Fruit fly (Drosophila melanogaster) whole organism, embryonic: ENCODE measurements around the gene CNMa.

ENCODE experiments used
- Aef1 ChIP-seq: fragments of 200-800 bp; sonication (Bioruptor generic); IDR thresholded peaks from 3 replicates; pipeline ENCODE4 v1.3.6; 2022; ENCODE audit warnings: missing biosample characterization, missing genetic modification characterization
- Bteb2 ChIP-seq: fragments of 200-800 bp; sonication (Bioruptor generic); optimal IDR thresholded peaks from 2 replicates; lab custom pipeline; 2016; ENCODE audit warnings: missing biosample characterization, missing genetic modification characterization
- CG10267 ChIP-seq: fragments of 200-800 bp; sonication (Bioruptor generic); optimal IDR thresholded peaks from 2 replicates; lab custom pipeline; 2018; ENCODE audit warnings: missing biosample characterization, mild to moderate bottlenecking, missing genetic modification characterization, moderate library complexity
- CG11093 ChIP-seq: fragments of 200-800 bp; sonication (Bioruptor generic); IDR thresholded peaks from 3 replicates; pipeline ENCODE4 v1.3.6; 2022; ENCODE audit warnings: missing biosample characterization, missing genetic modification characterization
- CG11696 ChIP-seq: fragments of 200-800 bp; sonication (Bioruptor generic); IDR thresholded peaks from 2 replicates; pipeline ENCODE4 v1.3.6; 2022; ENCODE audit warnings: missing biosample characterization, missing genetic modification characterization
- CG11723 ChIP-seq: fragments of 200-800 bp; sonication (Bioruptor generic); optimal IDR thresholded peaks from 2 replicates; lab custom pipeline; 2017; ENCODE audit warnings: missing biosample characterization, mild to moderate bottlenecking, missing genetic modification characterization
- CG15601 ChIP-seq: fragments of 200-800 bp; sonication (Bioruptor generic); optimal IDR thresholded peaks from 3 replicates; lab custom pipeline; 2019; ENCODE audit warnings: missing biosample characterization, mild to moderate bottlenecking, missing genetic modification characterization, moderate library complexity
- CG15696 ChIP-seq: fragments of 200-800 bp; sonication (Bioruptor generic); optimal IDR thresholded peaks from 2 replicates; lab custom pipeline; 2019; ENCODE audit warnings: missing biosample characterization, mild to moderate bottlenecking, missing genetic modification characterization, moderate library complexity
- CG16813 ChIP-seq: fragments of 200-800 bp; sonication (Bioruptor generic); IDR thresholded peaks from 3 replicates; pipeline ENCODE4 v1.3.6; 2022; ENCODE audit warnings: missing biosample characterization, missing genetic modification characterization; ENCODE audit not compliant: partially characterized antibody
- CG1792 ChIP-seq: fragments of 200-800 bp; sonication (Bioruptor generic); optimal IDR thresholded peaks from 2 replicates; lab custom pipeline; 2016; ENCODE audit warnings: missing biosample characterization, missing genetic modification characterization
- CG2199 ChIP-seq: fragments of 200-800 bp; sonication (Bioruptor generic); IDR thresholded peaks from 3 replicates; pipeline ENCODE4 v1.3.6; 2022; ENCODE audit warnings: missing biosample characterization, missing genetic modification characterization
- CG2889 ChIP-seq: fragments of 200-800 bp; sonication (Bioruptor generic); IDR thresholded peaks from 3 replicates; pipeline ENCODE4 v1.3.6; 2022; ENCODE audit warnings: missing biosample characterization, missing genetic modification characterization
- CG31441 ChIP-seq: fragments of 200-800 bp; sonication (Bioruptor generic); IDR thresholded peaks from 2 replicates; pipeline ENCODE4 v1.3.6; 2022; ENCODE audit warnings: missing biosample characterization, missing genetic modification characterization
- CG32767 ChIP-seq: fragments of 200-800 bp; sonication (Bioruptor generic); IDR thresholded peaks from 2 replicates; pipeline ENCODE4 v1.3.6; 2022; ENCODE audit warnings: missing biosample characterization, missing genetic modification characterization
- CG4424 ChIP-seq: fragments of 200-800 bp; sonication (Bioruptor generic); optimal IDR thresholded peaks from 3 replicates; lab custom pipeline; 2016; ENCODE audit warnings: missing biosample characterization, missing genetic modification characterization
- CG8089 ChIP-seq: fragments of 200-800 bp; sonication (Bioruptor generic); optimal IDR thresholded peaks from 3 replicates; lab custom pipeline; 2016; ENCODE audit warnings: missing biosample characterization, missing genetic modification characterization
- CG9797 ChIP-seq: fragments of 200-800 bp; sonication (Bioruptor generic); optimal IDR thresholded peaks from 3 replicates; lab custom pipeline; 2018; ENCODE audit warnings: missing biosample characterization, mild to moderate bottlenecking, missing genetic modification characterization
- Dek ChIP-seq: fragments of 200-800 bp; sonication (Bioruptor generic); optimal IDR thresholded peaks from 3 replicates; lab custom pipeline; 2019; ENCODE audit warnings: missing biosample characterization, mild to moderate bottlenecking, missing genetic modification characterization, moderate library complexity
- Dfd ChIP-seq, 2 experiments: fragments of >200 bp; optimal IDR thresholded peaks; 2 replicates each; lab custom pipeline; 2017; ENCODE audit warnings: missing biosample characterization in 2 of 2, missing genetic modification characterization in 2 of 2
- Dip3 ChIP-seq: fragments of 200-800 bp; sonication (Bioruptor generic); optimal IDR thresholded peaks from 3 replicates; lab custom pipeline; 2016; ENCODE audit warnings: missing biosample characterization, missing genetic modification characterization
- Doc3 ChIP-seq: fragments of 200-800 bp; sonication (Bioruptor generic); IDR thresholded peaks from 3 replicates; pipeline ENCODE4 v1.3.6; 2022; ENCODE audit warnings: missing biosample characterization, missing genetic modification characterization; ENCODE audit not compliant: partially characterized antibody
- Ets65A ChIP-seq: fragments of 200-800 bp; sonication (Bioruptor generic); peaks from one replicate; lab custom pipeline; 2016; ENCODE audit warnings: missing biosample characterization, missing genetic modification characterization
- Gug ChIP-seq: fragments of 200-800 bp; sonication (Bioruptor generic); IDR thresholded peaks from 4 replicates; pipeline ENCODE4 v1.3.6; 2022; ENCODE audit warnings: missing biosample characterization, missing genetic modification characterization
- HLH3B ChIP-seq: fragments of 200-800 bp; sonication (Bioruptor generic); IDR thresholded peaks from 2 replicates; pipeline ENCODE4 v1.3.6; 2022; ENCODE audit warnings: missing biosample characterization, missing genetic modification characterization
- HmgZ ChIP-seq: fragments of 200-800 bp; sonication (Bioruptor generic); optimal IDR thresholded peaks from 2 replicates; lab custom pipeline; 2018; ENCODE audit warnings: missing biosample characterization, mild to moderate bottlenecking, missing genetic modification characterization
- Neu2 ChIP-seq: fragments of 200-800 bp; sonication (Bioruptor generic); optimal IDR thresholded peaks from 3 replicates; lab custom pipeline; 2016; ENCODE audit warnings: missing biosample characterization, missing genetic modification characterization, borderline replicate concordance
- Rfx ChIP-seq: fragments of 200-800 bp; sonication (Bioruptor generic); IDR thresholded peaks from 2 replicates; pipeline ENCODE4 v1.3.6; 2022; ENCODE audit warnings: missing biosample characterization, missing genetic modification characterization
- Sry-β ChIP-seq: fragments of 200-800 bp; sonication (Bioruptor generic); optimal IDR thresholded peaks from 2 replicates; lab custom pipeline; 2018; ENCODE audit warnings: missing biosample characterization, mild to moderate bottlenecking, missing genetic modification characterization, moderate library complexity
- Stat92E ChIP-seq, 3 experiments: fragments of >200 bp in 2 of 3; fragments of 200-800 bp in 1 of 3; sonication (Bioruptor generic) in 1 of 3; optimal IDR thresholded peaks; 2 replicates each; lab custom pipeline; 2017 to 2019; ENCODE audit warnings: missing biosample characterization in 3 of 3, missing genetic modification characterization in 3 of 3, mild to moderate bottlenecking in 1 of 3, moderate library complexity in 1 of 3
- TFAM ChIP-seq: fragments of 200-800 bp; sonication (Bioruptor generic); optimal IDR thresholded peaks from 2 replicates; lab custom pipeline; 2017; ENCODE audit warnings: missing biosample characterization, missing genetic modification characterization, inconsistent platforms
- Xbp1 ChIP-seq: fragments of 200-800 bp; sonication (Bioruptor generic); optimal IDR thresholded peaks from 3 replicates; lab custom pipeline; 2016; ENCODE audit warnings: missing biosample characterization, mild to moderate bottlenecking, missing genetic modification characterization
- bbx ChIP-seq: fragments of 200-800 bp; sonication (Bioruptor generic); IDR thresholded peaks from 2 replicates; pipeline ENCODE4 v1.3.6; 2022; ENCODE audit warnings: missing biosample characterization, missing genetic modification characterization; ENCODE audit not compliant: partially characterized antibody
- bcd ChIP-seq: fragments of 200-800 bp; sonication (Bioruptor generic); optimal IDR thresholded peaks from 2 replicates; lab custom pipeline; 2017; ENCODE audit warnings: missing biosample characterization, mild to moderate bottlenecking, missing genetic modification characterization
- bsh ChIP-seq, 2 experiments: fragments of 200-800 bp; sonication (Bioruptor generic); optimal IDR thresholded peaks; 2 replicates each; lab custom pipeline; 2017 to 2018; ENCODE audit warnings: mild to moderate bottlenecking in 2 of 2, missing biosample characterization in 2 of 2, missing genetic modification characterization in 2 of 2, moderate library complexity in 1 of 2
- chn ChIP-seq: fragments of 200-800 bp; sonication (Bioruptor generic); optimal IDR thresholded peaks from 2 replicates; lab custom pipeline; 2016; ENCODE audit warnings: missing biosample characterization, missing genetic modification characterization
- eve ChIP-seq, 2 experiments: fragments of >200 bp; optimal IDR thresholded peaks; 2 replicates each; lab custom pipeline; 2017; ENCODE audit warnings: missing biosample characterization in 2 of 2, missing genetic modification characterization in 2 of 2
- fu2 ChIP-seq: fragments of 200-800 bp; sonication (Bioruptor generic); optimal IDR thresholded peaks from 2 replicates; lab custom pipeline; 2016; ENCODE audit warnings: missing biosample characterization, missing genetic modification characterization
- gem ChIP-seq: fragments of 200-800 bp; sonication (Bioruptor generic); optimal IDR thresholded peaks from 2 replicates; lab custom pipeline; 2019; ENCODE audit warnings: missing biosample characterization, mild to moderate bottlenecking, missing genetic modification characterization, moderate library complexity
- ind ChIP-seq: fragments of 200-800 bp; sonication (Bioruptor generic); optimal IDR thresholded peaks from 3 replicates; lab custom pipeline; 2016; ENCODE audit warnings: missing biosample characterization, missing genetic modification characterization
- kni ChIP-seq: fragments of 200-800 bp; sonication (Bioruptor generic); optimal IDR thresholded peaks from 3 replicates; lab custom pipeline; 2017; ENCODE audit warnings: mild to moderate bottlenecking, missing biosample characterization, missing genetic modification reagents, missing genetic modification characterization
- knrl ChIP-seq: fragments of 200-800 bp; sonication (Bioruptor generic); IDR thresholded peaks from 3 replicates; pipeline ENCODE4 v1.3.6; 2022; ENCODE audit warnings: missing biosample characterization, missing genetic modification characterization; ENCODE audit not compliant: partially characterized antibody
- nerfin-1 ChIP-seq: fragments of 200-800 bp; sonication (Bioruptor generic); optimal IDR thresholded peaks from 3 replicates; lab custom pipeline; 2019; ENCODE audit warnings: missing biosample characterization, mild to moderate bottlenecking, missing genetic modification characterization, moderate library complexity
- pzg ChIP-seq: fragments of 200-800 bp; sonication (Bioruptor generic); optimal IDR thresholded peaks from 3 replicates; lab custom pipeline; 2018; ENCODE audit warnings: missing biosample characterization, mild to moderate bottlenecking, missing genetic modification characterization, moderate library complexity
- sens-2 ChIP-seq: fragments of 200-800 bp; sonication (Bioruptor generic); IDR thresholded peaks from 2 replicates; pipeline ENCODE4 v1.3.6; 2022; ENCODE audit warnings: missing biosample characterization, missing genetic modification characterization
- seq ChIP-seq: fragments of 200-800 bp; sonication (Bioruptor generic); IDR thresholded peaks from 2 replicates; pipeline ENCODE4 v1.3.6; 2022; ENCODE audit warnings: missing biosample characterization, missing genetic modification characterization
- tin ChIP-seq: fragments of 200-800 bp; sonication (Bioruptor generic); optimal IDR thresholded peaks from 3 replicates; lab custom pipeline; 2016; ENCODE audit warnings: missing biosample characterization, missing genetic modification characterization
- trem ChIP-seq: fragments of 200-800 bp; optimal IDR thresholded peaks from 3 replicates; lab custom pipeline; 2019; ENCODE audit warnings: missing biosample characterization, mild to moderate bottlenecking, missing genetic modification characterization, moderate library complexity
- twi ChIP-seq: fragments of 200-800 bp; optimal IDR thresholded peaks from 2 replicates; lab custom pipeline; 2019; ENCODE audit warnings: missing biosample characterization, mild to moderate bottlenecking, missing genetic modification characterization, moderate library complexity
- zfh2 ChIP-seq: fragments of 200-800 bp; sonication (Bioruptor generic); optimal IDR thresholded peaks from 2 replicates; lab custom pipeline; 2016; ENCODE audit warnings: missing biosample characterization, missing genetic modification characterization

Gene CNMa

DNA sequence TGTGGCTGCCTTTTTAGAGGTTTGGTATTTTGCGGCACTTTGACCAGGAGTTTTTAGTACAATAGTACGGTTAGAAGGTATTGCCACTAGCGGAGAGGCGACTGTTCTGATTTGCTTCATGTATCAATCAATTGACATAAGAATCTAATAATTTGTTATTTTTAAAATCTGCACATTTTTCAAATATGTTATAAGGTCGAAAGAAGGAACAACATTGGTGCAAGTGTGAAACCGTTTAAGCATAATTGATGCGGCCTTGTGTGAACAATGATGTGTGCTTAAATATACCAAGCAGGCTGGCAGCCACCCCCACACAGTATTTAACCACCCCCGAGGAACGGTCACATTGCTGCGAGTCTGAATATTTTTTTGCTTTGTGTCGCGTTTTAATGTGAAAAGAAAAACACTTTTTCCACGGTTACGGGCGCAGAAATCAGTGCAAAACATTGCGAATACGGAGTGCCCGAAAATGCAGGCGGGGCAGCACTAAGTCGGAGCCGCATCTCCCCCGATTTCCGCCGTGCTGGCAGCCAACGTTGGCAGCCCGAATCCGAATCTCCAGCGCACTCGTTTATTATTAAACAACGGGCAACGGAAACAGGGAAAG lies 9.8 kb upstream of the CNMa start, which contains the start of the genes HBS1 and CG12025 (continued):
- TF ChIP-seq seq (GFP tag; lab: Robert Waterston, UW), result no peak
- TF ChIP-seq HLH3B, result peak; percentile 27; the same call in 1 of the 2 replicates
- TF ChIP-seq nerfin-1 (tag; lab: Kevin White, UChicago), result peak; percentile 50
- TF ChIP-seq CG1792, result no peak
- TF ChIP-seq Bteb2 (GFP tag; lab: Kevin White, UChicago), result peak; percentile 54
- peak; percentile 60 for TF ChIP-seq CG31441 (GFP tag; lab: Robert Waterston, UW)
- TF ChIP-seq bcd (GFP tag; lab: Kevin White, UChicago), result peak; percentile 61
- peak; percentile 71 for TF ChIP-seq HmgZ (tag; lab: Kevin White, UChicago)
- peak; percentile 91 for TF ChIP-seq chn (GFP tag; lab: Kevin White, UChicago)
- TF ChIP-seq Dfd (GFP tag; optimal IDR thresholded peaks at IDR 0.05; lab: Kevin White, UChicago), result peak in 1 of 2 experiments; percentile 6
- TF ChIP-seq fu2 (GFP tag; lab: Kevin White, UChicago), result peak; percentile 36
- TF ChIP-seq bbx, result no peak
- no peak for TF ChIP-seq CG32767 (GFP tag; lab: Robert Waterston, UW)
- peak; percentile 56; the same call in 1 of the 4 replicates for TF ChIP-seq Gug (GFP tag; lab: Robert Waterston, UW)
- peak; percentile 94 for TF ChIP-seq Ets65A (GFP tag; lab: Kevin White, UChicago)
- TF ChIP-seq Sry-β (GFP tag; lab: Kevin White, UChicago), result no peak
- peak; percentile 71 for TF ChIP-seq CG10267 (tag; lab: Kevin White, UChicago)
- no peak for TF ChIP-seq kni
- no peak for TF ChIP-seq Doc3
- peak in 1 of 2 experiments; percentile 45 for TF ChIP-seq bsh (GFP tag; optimal IDR thresholded peaks at IDR 0.05; lab: Kevin White, UChicago)
- TF ChIP-seq CG9797 (GFP tag; lab: Kevin White, UChicago), result peak; percentile 96
- no peak for TF ChIP-seq gem (tag; lab: Kevin White, UChicago)
- TF ChIP-seq eve (GFP tag; optimal IDR thresholded peaks at IDR 0.05; lab: Kevin White, UChicago), result no peak
- peak; percentile 55 for TF ChIP-seq CG8089
- peak; percentile 76 for TF ChIP-seq CG15696 (tag; lab: Kevin White, UChicago)
- TF ChIP-seq Stat92E (GFP tag; optimal IDR thresholded peaks at IDR 0.05; lab: Kevin White, UChicago), result peak in 1 of 3 experiments; percentile 68
- peak; percentile 64 for TF ChIP-seq ind (GFP tag; lab: Kevin White, UChicago)
- peak; percentile 34 for TF ChIP-seq Dek (tag; lab: Kevin White, UChicago)
- TF ChIP-seq CG2889 (GFP tag; lab: Robert Waterston, UW), result 0 out of 3 replicates have a peak, but pooled peaks have one; percentile 26
- TF ChIP-seq Dip3 (GFP tag; lab: Kevin White, UChicago), result peak; percentile 62
- TF ChIP-seq tin, result peak; percentile 61
- TF ChIP-seq CG15601 (tag; lab: Kevin White, UChicago), result peak; percentile 39
- TF ChIP-seq TFAM (GFP tag; lab: Kevin White, UChicago), result no peak
- TF ChIP-seq CG2199 (GFP tag; lab: Robert Waterston, UW), result no peak
- peak; percentile 71 for TF ChIP-seq Rfx (GFP tag; lab: Robert Waterston, UW)
- TF ChIP-seq pzg, result peak; percentile 87
- peak; percentile 45 for TF ChIP-seq twi (tag; lab: Kevin White, UChicago)
- peak; percentile 38 for TF ChIP-seq CG11723
- TF ChIP-seq knrl (GFP tag; lab: Robert Waterston, UW), result peak; percentile 27; the same call in 1 of the 3 replicates
- peak; percentile 42 for TF ChIP-seq CG4424
- TF ChIP-seq Xbp1 (GFP tag; lab: Kevin White, UChicago), result peak; percentile 76
- peak; percentile 64 for TF ChIP-seq zfh2 (GFP tag; lab: Kevin White, UChicago)
- TF ChIP-seq CG11093 (GFP tag; lab: Robert Waterston, UW), result peak; percentile 36; the same call in 1 of the 3 replicates
- no peak for TF ChIP-seq CG11696
- no peak for TF ChIP-seq Neu2 (GFP tag; lab: Kevin White, UChicago)
- no peak for TF ChIP-seq sens-2
- peak; percentile 74 for TF ChIP-seq trem (tag; lab: Kevin White, UChicago)
- TF ChIP-seq CG16813 (GFP tag; lab: Robert Waterston, UW), result 0 out of 3 replicates have a peak, but pooled peaks have one; percentile 22
- peak; percentile 57 for TF ChIP-seq Aef1 (GFP tag; lab: Robert Waterston, UW)
